Worm (Caenorhabditis elegans): ENCODE data around the gene Y45F10A.7.

- TF ChIP-seq elt-1 (tag; optimal IDR thresholded peaks at IDR 0.05) (no peak), nhr-11 (tag; optimal IDR thresholded peaks at IDR 0.05) (no peak), lin-13 (GFP tag; optimal IDR thresholded peaks at IDR 0.05) (no peak), lin-39 (tag; optimal IDR thresholded peaks at IDR 0.05) (no peak), zag-1 (tag; optimal IDR thresholded peaks at IDR 0.05) (no peak), aly-2 (tag; optimal IDR thresholded peaks at IDR 0.05) (no peak), elt-3 (tag; optimal IDR thresholded peaks at IDR 0.05) (no peak), nhr-25 (tag; optimal IDR thresholded peaks at IDR 0.05) (no peak), egl-27 (tag; optimal IDR thresholded peaks at IDR 0.05) (no peak), nhr-77 (tag; optimal IDR thresholded peaks at IDR 0.05) (no peak), ztf-11 (tag; optimal IDR thresholded peaks at IDR 0.05) (no peak), ama-1 (optimal IDR thresholded peaks at IDR 0.05) (no peak)
Measured at ce11 chrIV:13502806-13503363, 10.5 kb downstream of the Y45F10A.7 start, which contains the start of gene tbc-9.
